Worm (Caenorhabditis elegans) whole organism, L4 larva: ENCODE measurements around the gene clec-266.

ENCODE experiments used
- Y48G9A.11 ChIP-seq: fragments of 200-800 bp; sonication (Bioruptor generic); IDR thresholded peaks from 2 replicates; pipeline ENCODE4 v1.3.6; 2022; ENCODE audit warnings: missing genetic modification reagents, missing genetic modification characterization, missing compliant biosample characterization
- jun-1 ChIP-seq: fragments of 150-350 bp; optimal IDR thresholded peaks from 2 replicates; lab custom pipeline; 2014; ENCODE audit warnings: missing biosample characterization, missing genetic modification reagents, missing genetic modification characterization
- nhr-25 ChIP-seq: sonication (generic microtip); optimal IDR thresholded peaks from 2 replicates; lab custom pipeline; 2017; ENCODE audit warnings: missing genetic modification characterization, mild to moderate bottlenecking, missing compliant biosample characterization, antibody characterized with exemption, moderate library complexity, borderline replicate concordance; ENCODE audit not compliant: insufficient read depth
- skn-1 ChIP-seq: fragments of 150-350 bp; optimal IDR thresholded peaks from 2 replicates; lab custom pipeline; 2014; ENCODE audit warnings: missing biosample characterization, missing genetic modification characterization
- snpc-4 ChIP-seq: fragments of 150-350 bp; optimal IDR thresholded peaks from 2 replicates; lab custom pipeline; 2014; ENCODE audit warnings: missing biosample characterization, missing genetic modification characterization
- unc-39 ChIP-seq: sonication (generic microtip); optimal IDR thresholded peaks from 2 replicates; lab custom pipeline; 2017; ENCODE audit warnings: missing biosample characterization, missing genetic modification characterization

ce11 chrX:6662267-6662666 lies 39.6 kb upstream of the clec-266 start:
- TF ChIP-seq jun-1 (tag; lab: Kevin White, UChicago) (no peak), Y48G9A.11 (GFP tag; lab: Robert Waterston, UW) (no peak), skn-1 (no peak), unc-39 (no peak), nhr-25 (tag; lab: Kevin White, UChicago) (no peak), snpc-4 (no peak)
